Worm (Caenorhabditis elegans) whole organism, L1 larva: ENCODE data around the gene fipr-1.
A peak's percentile ranks its signal among the peaks of the same experiment; 100 is the strongest.

ENCODE experiments used
- C16A3.4 ChIP-seq: fragments of 150-350 bp; optimal IDR thresholded peaks from 2 replicates; lab custom pipeline; 2014; ENCODE audit warnings: missing biosample characterization, missing genetic modification characterization
- F16B12.6 ChIP-seq: fragments of 150-350 bp; optimal IDR thresholded peaks from 2 replicates; lab custom pipeline; 2014; ENCODE audit warnings: missing biosample characterization, missing genetic modification characterization
- Y116A8C.19 ChIP-seq: sonication (generic microtip); optimal IDR thresholded peaks from 2 replicates; lab custom pipeline; 2016; ENCODE audit warnings: missing compliant biosample characterization, missing genetic modification characterization, borderline replicate concordance
- aha-1 ChIP-seq: fragments of 150-350 bp; optimal IDR thresholded peaks from 2 replicates; lab custom pipeline; 2014; ENCODE audit warnings: missing biosample characterization, missing genetic modification characterization
- alr-1 ChIP-seq: fragments of 200-800 bp; sonication (Bioruptor generic); optimal IDR thresholded peaks from 2 replicates; lab custom pipeline; 2018; ENCODE audit warnings: borderline replicate concordance, mild to moderate bottlenecking, missing genetic modification characterization, missing compliant biosample characterization
- blmp-1 ChIP-seq: fragments of 150-350 bp; optimal IDR thresholded peaks from 2 replicates; lab custom pipeline; 2014; ENCODE audit warnings: missing biosample characterization, missing genetic modification characterization
- ceh-63 ChIP-seq: fragments of 200-800 bp; sonication (Bioruptor generic); optimal IDR thresholded peaks from 2 replicates; lab custom pipeline; 2018; ENCODE audit warnings: mild to moderate bottlenecking, missing genetic modification characterization, missing compliant biosample characterization
- ceh-90 ChIP-seq: sonication (generic microtip); optimal IDR thresholded peaks from 2 replicates; lab custom pipeline; 2016; ENCODE audit warnings: missing genetic modification characterization, missing compliant biosample characterization
- dsc-1 ChIP-seq: sonication (generic microtip); optimal IDR thresholded peaks from 2 replicates; lab custom pipeline; 2016; ENCODE audit warnings: mild to moderate bottlenecking, missing genetic modification characterization, missing compliant biosample characterization
- efl-1 ChIP-seq, 4 experiments: fragments of 150-350 bp; optimal IDR thresholded peaks in 3 of 4; peaks in 1 of 4; 1 replicate in 1 of 4; 2 replicates in 3 of 4; lab custom pipeline; 2014; ENCODE audit warnings: missing biosample characterization in 2 of 4, missing genetic modification characterization in 2 of 4, missing genetic modification reagents in 2 of 4
- efl-3 ChIP-seq: fragments of 200-800 bp; sonication (Bioruptor generic); optimal IDR thresholded peaks from 2 replicates; lab custom pipeline; 2018; ENCODE audit warnings: mild to moderate bottlenecking, missing genetic modification characterization, missing compliant biosample characterization
- egl-27 ChIP-seq, 2 experiments: fragments of 150-350 bp in 1 of 2; sonication (generic microtip); optimal IDR thresholded peaks; 3 replicates each; lab custom pipeline; 2017 to 2018; ENCODE audit warnings: missing biosample characterization in 2 of 2, missing genetic modification characterization in 2 of 2, missing genetic modification reagents in 2 of 2
- elt-2 ChIP-seq: sonication (generic microtip); optimal IDR thresholded peaks from 2 replicates; lab custom pipeline; 2016; ENCODE audit warnings: missing genetic modification characterization, mild to moderate bottlenecking, inconsistent platforms, missing compliant biosample characterization, missing genetic modification reagents
- elt-3 ChIP-seq, 6 experiments: fragments of 150-350 bp in 1 of 6; sonication (generic microtip); optimal IDR thresholded peaks; 2 replicates each; lab custom pipeline; 2017 to 2018; ENCODE audit warnings: missing biosample characterization in 6 of 6, missing genetic modification characterization in 6 of 6, inconsistent platforms in 1 of 6
- fkh-10 ChIP-seq: sonication (generic microtip); optimal IDR thresholded peaks from 2 replicates; lab custom pipeline; 2017; ENCODE audit warnings: missing biosample characterization, missing genetic modification reagents, missing genetic modification characterization
- fkh-8 ChIP-seq: sonication (generic microtip); optimal IDR thresholded peaks from 2 replicates; lab custom pipeline; 2016; ENCODE audit warnings: mild to moderate bottlenecking, missing genetic modification characterization, missing compliant biosample characterization
- isw-1 ChIP-seq: fragments of 200-800 bp; sonication (Bioruptor generic); IDR thresholded peaks from 2 replicates; pipeline ENCODE4 v1.3.6; 2022; ENCODE audit warnings: missing genetic modification characterization, missing compliant biosample characterization
- lin-14 ChIP-seq: fragments of 200-800 bp; sonication (Bioruptor generic); optimal IDR thresholded peaks from 2 replicates; lab custom pipeline; 2018; ENCODE audit warnings: mild to moderate bottlenecking, missing genetic modification characterization, moderate library complexity, missing compliant biosample characterization
- lin-15B ChIP-seq: fragments of 150-350 bp; sonication (generic microtip); optimal IDR thresholded peaks from 3 replicates; lab custom pipeline; 2014; ENCODE audit warnings: missing biosample characterization, missing genetic modification characterization
- lin-35 ChIP-seq, 2 experiments: fragments of 150-350 bp; optimal IDR thresholded peaks; 2 replicates each; lab custom pipeline; 2014; ENCODE audit warnings: missing biosample characterization in 2 of 2, missing genetic modification characterization in 2 of 2, missing genetic modification reagents in 2 of 2
- lin-39 ChIP-seq: fragments of 150-350 bp; optimal IDR thresholded peaks from 2 replicates; lab custom pipeline; 2014; ENCODE audit warnings: missing biosample characterization, missing genetic modification reagents, missing genetic modification characterization
- lir-3 ChIP-seq: sonication (generic microtip); optimal IDR thresholded peaks from 2 replicates; lab custom pipeline; 2016; ENCODE audit warnings: mild to moderate bottlenecking, missing genetic modification characterization, moderate library complexity, missing compliant biosample characterization; ENCODE audit not compliant: poor library complexity
- lsy-2 ChIP-seq, 2 experiments: fragments of 150-350 bp; optimal IDR thresholded peaks; 2 replicates each; lab custom pipeline; 2014; ENCODE audit warnings: missing biosample characterization in 2 of 2, missing genetic modification characterization in 2 of 2
- mdl-1 ChIP-seq, 2 experiments: fragments of 150-350 bp; optimal IDR thresholded peaks; 2 replicates each; lab custom pipeline; 2014 to 2017; ENCODE audit warnings: missing biosample characterization in 2 of 2, missing genetic modification characterization in 2 of 2, inconsistent platforms in 1 of 2
- mef-2 ChIP-seq: fragments of 150-350 bp; optimal IDR thresholded peaks from 2 replicates; lab custom pipeline; 2014; ENCODE audit warnings: missing biosample characterization, missing genetic modification characterization
- nhr-11 ChIP-seq: fragments of 150-350 bp; optimal IDR thresholded peaks from 2 replicates; lab custom pipeline; 2014; ENCODE audit warnings: missing biosample characterization, missing genetic modification characterization
- nhr-19 ChIP-seq: fragments of 200-800 bp; sonication (Bioruptor generic); conservative IDR thresholded peaks from 2 replicates; pipeline ENCODE4 v1.3.6; 2022; ENCODE audit warnings: missing genetic modification characterization, missing compliant biosample characterization
- nhr-20 ChIP-seq: sonication (generic microtip); optimal IDR thresholded peaks from 2 replicates; lab custom pipeline; 2016; ENCODE audit warnings: mild to moderate bottlenecking, missing genetic modification characterization, missing compliant biosample characterization
- nhr-28 ChIP-seq: fragments of 150-350 bp; optimal IDR thresholded peaks from 2 replicates; lab custom pipeline; 2014; ENCODE audit warnings: missing biosample characterization, missing genetic modification characterization
- nhr-47 ChIP-seq: sonication (generic microtip); optimal IDR thresholded peaks from 2 replicates; lab custom pipeline; 2016; ENCODE audit warnings: mild to moderate bottlenecking, missing genetic modification characterization, moderate library complexity, missing compliant biosample characterization
- nhr-71 ChIP-seq: sonication (generic microtip); optimal IDR thresholded peaks from 2 replicates; lab custom pipeline; 2016; ENCODE audit warnings: mild to moderate bottlenecking, missing genetic modification characterization, moderate library complexity, missing compliant biosample characterization
- nhr-77 ChIP-seq: fragments of 150-350 bp; optimal IDR thresholded peaks from 2 replicates; lab custom pipeline; 2014; ENCODE audit warnings: missing biosample characterization, missing genetic modification characterization
- nhr-84 ChIP-seq: sonication (generic microtip); optimal IDR thresholded peaks from 2 replicates; lab custom pipeline; 2017; ENCODE audit warnings: missing biosample characterization, missing genetic modification characterization
- nhr-85 ChIP-seq: sonication (generic microtip); peaks from one replicate; lab custom pipeline; 2016; ENCODE audit warnings: missing genetic modification characterization, inconsistent platforms, missing compliant biosample characterization
- pag-3 ChIP-seq: sonication (generic microtip); optimal IDR thresholded peaks from 2 replicates; lab custom pipeline; 2017; ENCODE audit warnings: missing genetic modification characterization, mild to moderate bottlenecking, missing compliant biosample characterization, antibody characterized with exemption, borderline replicate concordance; ENCODE audit not compliant: insufficient read depth
- pax-3 ChIP-seq: fragments of 200-800 bp; sonication (Bioruptor generic); optimal IDR thresholded peaks from 2 replicates; lab custom pipeline; 2018; ENCODE audit warnings: mild to moderate bottlenecking, missing genetic modification characterization, moderate library complexity, missing compliant biosample characterization
- pqm-1 ChIP-seq: sonication (generic microtip); optimal IDR thresholded peaks from 3 replicates; lab custom pipeline; 2017; ENCODE audit warnings: missing biosample characterization, missing genetic modification characterization
- rnt-1 ChIP-seq: sonication (generic microtip); optimal IDR thresholded peaks from 2 replicates; lab custom pipeline; 2016; ENCODE audit warnings: mild to moderate bottlenecking, missing genetic modification characterization, moderate library complexity, missing compliant biosample characterization
- snu-23 ChIP-seq: sonication (generic microtip); optimal IDR thresholded peaks from 2 replicates; lab custom pipeline; 2016; ENCODE audit warnings: missing genetic modification characterization, missing compliant biosample characterization
- sup-37 ChIP-seq: fragments of 200-800 bp; sonication (Bioruptor generic); optimal IDR thresholded peaks from 2 replicates; lab custom pipeline; 2018; ENCODE audit warnings: mild to moderate bottlenecking, missing genetic modification characterization, missing compliant biosample characterization
- tbx-2 ChIP-seq: sonication (generic microtip); optimal IDR thresholded peaks from 2 replicates; lab custom pipeline; 2016; ENCODE audit warnings: missing genetic modification characterization, missing compliant biosample characterization
- tlp-1 ChIP-seq: fragments of 150-350 bp; optimal IDR thresholded peaks from 2 replicates; lab custom pipeline; 2014; ENCODE audit warnings: missing biosample characterization, missing genetic modification characterization
- unc-130 ChIP-seq: fragments of 150-350 bp; optimal IDR thresholded peaks from 2 replicates; lab custom pipeline; 2017; ENCODE audit warnings: missing biosample characterization, missing genetic modification characterization, inconsistent platforms
- unc-30 ChIP-seq: sonication (generic microtip); optimal IDR thresholded peaks from 2 replicates; lab custom pipeline; 2017; ENCODE audit warnings: missing biosample characterization, missing genetic modification characterization
- unc-86 ChIP-seq: sonication (generic microtip); optimal IDR thresholded peaks from 2 replicates; lab custom pipeline; 2016; ENCODE audit warnings: missing genetic modification characterization, missing compliant biosample characterization
- vab-15 ChIP-seq: sonication (generic microtip); optimal IDR thresholded peaks from 2 replicates; lab custom pipeline; 2017; ENCODE audit warnings: missing genotype, mild to moderate bottlenecking, missing genetic modification characterization, missing compliant biosample characterization
- zag-1 ChIP-seq: fragments of 150-350 bp; optimal IDR thresholded peaks from 2 replicates; lab custom pipeline; 2014; ENCODE audit warnings: missing biosample characterization, missing genetic modification characterization
- zip-4 ChIP-seq: fragments of 200-800 bp; sonication (Bioruptor generic); optimal IDR thresholded peaks from 2 replicates; lab custom pipeline; 2018; ENCODE audit warnings: mild to moderate bottlenecking, missing genetic modification characterization, moderate library complexity, missing compliant biosample characterization
- ztf-11 ChIP-seq, 2 experiments: sonication (generic microtip); optimal IDR thresholded peaks; 2 replicates each; lab custom pipeline; 2016 to 2017; ENCODE audit warnings: missing genetic modification characterization in 2 of 2, missing biosample characterization in 1 of 2, missing compliant biosample characterization in 1 of 2

fipr-1 gene

DNA sequence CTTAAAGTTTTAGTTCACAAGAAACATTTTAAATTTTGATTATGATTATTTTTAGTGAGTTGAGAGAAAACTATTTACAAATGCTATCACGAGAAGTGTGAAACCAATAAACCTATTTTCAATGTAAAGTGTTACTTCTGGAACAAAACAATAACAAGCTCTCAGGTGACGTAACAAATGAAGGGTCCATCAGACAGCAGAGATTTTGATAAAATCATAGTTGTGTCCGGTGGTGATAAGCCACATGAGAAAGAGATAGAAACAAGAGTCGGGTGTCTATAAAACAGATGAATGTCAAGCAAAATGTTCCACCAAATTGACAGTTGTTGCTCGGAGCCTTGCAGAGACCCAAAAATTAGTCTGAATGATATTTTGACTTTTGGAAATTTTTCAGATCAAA lies 27.2 kb downstream of the fipr-1 start:
- no peak for TF ChIP-seq pqm-1 (tag; lab: Kevin White, UChicago)
- TF ChIP-seq rnt-1 (tag; lab: Kevin White, UChicago) = peak; percentile 61
- TF ChIP-seq aha-1 (tag; lab: Kevin White, UChicago) = no peak
- TF ChIP-seq unc-86 = no peak
- TF ChIP-seq nhr-19 (GFP tag; lab: Robert Waterston, UW) = 0 out of 2 replicates have a peak, but pooled peaks have one; percentile 13
- TF ChIP-seq nhr-71 (tag; lab: Kevin White, UChicago) = peak; percentile 57
- no peak for TF ChIP-seq nhr-20 (tag; lab: Kevin White, UChicago)
- peak in 1 of 2 experiments; percentile 23 for TF ChIP-seq lsy-2 (tag; optimal IDR thresholded peaks at IDR 0.05; lab: Kevin White, UChicago)
- no peak for TF ChIP-seq lin-35 (GFP tag; optimal IDR thresholded peaks at IDR 0.05; lab: Kevin White, UChicago)
- TF ChIP-seq lin-39 (tag; lab: Kevin White, UChicago) = no peak
- peak; percentile 2 for TF ChIP-seq unc-130
- no peak for TF ChIP-seq alr-1
- TF ChIP-seq lin-14 (GFP tag; lab: Kevin White, UChicago) = peak; percentile 62
- no peak for TF ChIP-seq tbx-2 (tag; lab: Kevin White, UChicago)
- TF ChIP-seq fkh-8 (tag; lab: Kevin White, UChicago) = no peak
- no peak for TF ChIP-seq nhr-84

- TF ChIP-seq zag-1 (tag; lab: Kevin White, UChicago) = no peak
- TF ChIP-seq pag-3 (tag; lab: Kevin White, UChicago) = no peak
- TF ChIP-seq F16B12.6 (tag; lab: Kevin White, UChicago) = no peak
- TF ChIP-seq isw-1 (GFP tag; lab: Robert Waterston, UW) = no peak
- no peak for TF ChIP-seq Y116A8C.19
- peak; percentile 50 for TF ChIP-seq rnt-1 (tag; lab: Kevin White, UChicago)
- TF ChIP-seq nhr-47 = peak; percentile 33
- no peak for TF ChIP-seq lir-3 (tag; lab: Kevin White, UChicago)
- no peak for TF ChIP-seq vab-15 (tag; lab: Kevin White, UChicago)
- TF ChIP-seq lin-14 (GFP tag; lab: Kevin White, UChicago) = peak; percentile 20
- no peak for TF ChIP-seq zip-4 (GFP tag; lab: Kevin White, UChicago)
- no peak for TF ChIP-seq elt-2 (tag; lab: Kevin White, UChicago)
- TF ChIP-seq lin-15B (tag; lab: Kevin White, UChicago) = no peak
- peak; percentile 55 for TF ChIP-seq nhr-71 (tag; lab: Kevin White, UChicago)
- no peak for TF ChIP-seq nhr-28 (tag; lab: Kevin White, UChicago)
- no peak for TF ChIP-seq aha-1 (tag; lab: Kevin White, UChicago)
- TF ChIP-seq dsc-1 (tag; lab: Kevin White, UChicago) = no peak
- TF ChIP-seq fkh-10 (GFP tag; lab: Kevin White, UChicago) = no peak
- peak in 1 of 2 experiments; percentile 43 for TF ChIP-seq efl-1 (optimal IDR thresholded peaks at IDR 0.05; lab: Kevin White, UChicago)
- peak; percentile 29 to 94 for TF ChIP-seq efl-1 (GFP tag; optimal IDR thresholded peaks at IDR 0.05 in 1 of 2; lab: Kevin White, UChicago)
- peak; percentile 29 to 51 for TF ChIP-seq lsy-2 (tag; optimal IDR thresholded peaks at IDR 0.05; lab: Kevin White, UChicago)
- TF ChIP-seq lin-39 (tag; lab: Kevin White, UChicago) = no peak
- TF ChIP-seq alr-1 = no peak
- no peak for TF ChIP-seq fkh-8 (tag; lab: Kevin White, UChicago)
- TF ChIP-seq efl-3 (GFP tag; lab: Kevin White, UChicago) = no peak
- TF ChIP-seq sup-37 = no peak
- TF ChIP-seq ztf-11 (tag; optimal IDR thresholded peaks at IDR 0.05; lab: Kevin White, UChicago) = no peak
- no peak for TF ChIP-seq elt-3 (tag; optimal IDR thresholded peaks at IDR 0.05; lab: Kevin White, UChicago)
- TF ChIP-seq mef-2 (tag; lab: Kevin White, UChicago) = no peak
- TF ChIP-seq nhr-85 (tag; lab: Kevin White, UChicago) = peak; percentile 71
- TF ChIP-seq nhr-77 = no peak
- TF ChIP-seq unc-130 = no peak
- no peak for TF ChIP-seq ceh-90 (tag; lab: Kevin White, UChicago)
- no peak for TF ChIP-seq unc-30
- TF ChIP-seq egl-27 (tag; optimal IDR thresholded peaks at IDR 0.05; lab: Kevin White, UChicago) = no peak
- TF ChIP-seq tlp-1 = no peak
- TF ChIP-seq snu-23 (GFP tag; lab: Kevin White, UChicago) = peak; percentile 54
- no peak for TF ChIP-seq blmp-1 (tag; lab: Kevin White, UChicago)
- TF ChIP-seq mdl-1 (tag; optimal IDR thresholded peaks at IDR 0.05; lab: Kevin White, UChicago) = peak in 1 of 2 experiments; percentile 42
- peak; percentile 8 for TF ChIP-seq C16A3.4
- no peak for TF ChIP-seq pax-3 (tag; lab: Kevin White, UChicago)
- no peak for TF ChIP-seq nhr-11
- no peak for TF ChIP-seq ceh-63 (GFP tag; lab: Kevin White, UChicago)
Measured at ce11 chrV:12331820-12332219, 29.7 kb downstream of the fipr-1 start.
